Fruit fly (Drosophila melanogaster) whole organism, embryonic: Measurements from ENCODE around the gene Nsf2.

ENCODE experiments used
- Abd-B ChIP-seq: fragments of 200-800 bp; sonication (Bioruptor generic); optimal IDR thresholded peaks from 2 replicates; lab custom pipeline; 2018; ENCODE audit warnings: missing biosample characterization, mild to moderate bottlenecking, missing genetic modification characterization, moderate library complexity
- Antp ChIP-seq: fragments of 200-800 bp; sonication (Bioruptor generic); optimal IDR thresholded peaks from 3 replicates; lab custom pipeline; 2016; ENCODE audit warnings: missing biosample characterization, missing genetic modification characterization
- B-H2 ChIP-seq: fragments of 200-800 bp; sonication (Bioruptor generic); optimal IDR thresholded peaks from 2 replicates; lab custom pipeline; 2018; ENCODE audit warnings: missing biosample characterization, mild to moderate bottlenecking, missing genetic modification characterization
- Bdp1 ChIP-seq: fragments of 200-800 bp; sonication (Bioruptor generic); optimal IDR thresholded peaks from 3 replicates; lab custom pipeline; 2016; ENCODE audit warnings: missing biosample characterization, missing genetic modification characterization
- CG10431 ChIP-seq: fragments of 200-800 bp; sonication (Bioruptor generic); optimal IDR thresholded peaks from 3 replicates; lab custom pipeline; 2018; ENCODE audit warnings: missing biosample characterization, mild to moderate bottlenecking, missing genetic modification characterization
- CG10979 ChIP-seq: fragments of 200-800 bp; sonication (Bioruptor generic); optimal IDR thresholded peaks from 2 replicates; lab custom pipeline; 2018; ENCODE audit warnings: missing biosample characterization, mild to moderate bottlenecking, missing genetic modification characterization, moderate library complexity
- CG11398 ChIP-seq: fragments of 200-800 bp; sonication (Bioruptor generic); optimal IDR thresholded peaks from 2 replicates; lab custom pipeline; 2016; ENCODE audit warnings: missing biosample characterization, missing genetic modification characterization
- CG11504 ChIP-seq: fragments of 200-800 bp; sonication (Bioruptor generic); optimal IDR thresholded peaks from 3 replicates; lab custom pipeline; 2019; ENCODE audit warnings: missing biosample characterization, mild to moderate bottlenecking, missing genetic modification characterization, moderate library complexity
- CG11723 ChIP-seq: fragments of 200-800 bp; sonication (Bioruptor generic); optimal IDR thresholded peaks from 2 replicates; lab custom pipeline; 2017; ENCODE audit warnings: missing biosample characterization, mild to moderate bottlenecking, missing genetic modification characterization
- CG13624 ChIP-seq: fragments of 200-800 bp; sonication (Bioruptor generic); optimal IDR thresholded peaks from 2 replicates; lab custom pipeline; 2016; ENCODE audit warnings: missing biosample characterization, missing genetic modification characterization
- CG15479 ChIP-seq: fragments of 200-800 bp; sonication (Bioruptor generic); optimal IDR thresholded peaks from 3 replicates; lab custom pipeline; 2019; ENCODE audit warnings: missing biosample characterization, mild to moderate bottlenecking, missing genetic modification characterization, moderate library complexity
- CG17359 ChIP-seq: fragments of 200-800 bp; sonication (Bioruptor generic); optimal IDR thresholded peaks from 3 replicates; lab custom pipeline; 2018; ENCODE audit warnings: missing biosample characterization, mild to moderate bottlenecking, missing genetic modification characterization, moderate library complexity
- CG17829 ChIP-seq: fragments of 200-800 bp; optimal IDR thresholded peaks from 2 replicates; lab custom pipeline; 2019; ENCODE audit warnings: missing biosample characterization, mild to moderate bottlenecking, missing genetic modification characterization, moderate library complexity
- CG2129 ChIP-seq: fragments of 200-800 bp; sonication (Bioruptor generic); IDR thresholded peaks from 2 replicates; pipeline ENCODE4 v1.3.6; 2022; ENCODE audit warnings: missing biosample characterization, missing genetic modification characterization; ENCODE audit not compliant: partially characterized antibody
- CG34224 ChIP-seq: fragments of 200-800 bp; sonication (Bioruptor generic); IDR thresholded peaks from 3 replicates; pipeline ENCODE4 v1.3.6; 2022; ENCODE audit warnings: missing biosample characterization, missing genetic modification characterization; ENCODE audit not compliant: partially characterized antibody
- CG34422 ChIP-seq: fragments of 200-800 bp; sonication (Bioruptor generic); IDR thresholded peaks from 3 replicates; pipeline ENCODE4 v1.3.6; 2022; ENCODE audit warnings: missing biosample characterization, missing genetic modification characterization
- CG4404 ChIP-seq: fragments of 200-800 bp; sonication (Bioruptor generic); IDR thresholded peaks from 2 replicates; pipeline ENCODE4 v1.3.6; 2022; ENCODE audit warnings: missing biosample characterization, missing genetic modification characterization
- CG5180 ChIP-seq: fragments of 200-800 bp; sonication (Bioruptor generic); optimal IDR thresholded peaks from 3 replicates; lab custom pipeline; 2017; ENCODE audit warnings: missing biosample characterization, missing genetic modification characterization, mild to moderate bottlenecking, moderate library complexity, missing genetic modification reagents
- CG8478 ChIP-seq: fragments of >200 bp; optimal IDR thresholded peaks from 2 replicates; lab custom pipeline; 2018
- CG9727 ChIP-seq: fragments of 200-800 bp; sonication (Bioruptor generic); optimal IDR thresholded peaks from 3 replicates; lab custom pipeline; 2017; ENCODE audit warnings: missing biosample characterization, mild to moderate bottlenecking, missing genetic modification characterization
- CkIIα-i1 ChIP-seq: fragments of 200-800 bp; sonication (Bioruptor generic); IDR thresholded peaks from 2 replicates; pipeline ENCODE4 v1.3.6; 2022; ENCODE audit warnings: missing biosample characterization, missing genetic modification characterization
- CoRest ChIP-seq: fragments of 200-800 bp; sonication (Bioruptor generic); optimal IDR thresholded peaks from 3 replicates; lab custom pipeline; 2018; ENCODE audit warnings: missing biosample characterization, mild to moderate bottlenecking, missing genetic modification characterization, moderate library complexity
- Dad ChIP-seq: fragments of 200-800 bp; sonication (Bioruptor generic); optimal IDR thresholded peaks from 3 replicates; lab custom pipeline; 2016; ENCODE audit warnings: missing biosample characterization, missing genetic modification characterization
- Dref ChIP-seq: fragments of 200-800 bp; sonication (Bioruptor generic); IDR thresholded peaks from 2 replicates; pipeline ENCODE4 v1.3.6; 2022; ENCODE audit warnings: missing biosample characterization, missing genetic modification characterization
- ERR ChIP-seq: fragments of 200-800 bp; sonication (Bioruptor generic); optimal IDR thresholded peaks from 2 replicates; lab custom pipeline; 2016; ENCODE audit warnings: missing biosample characterization, missing genetic modification characterization
- Fer1 ChIP-seq: fragments of 200-800 bp; sonication (Bioruptor generic); optimal IDR thresholded peaks from 2 replicates; lab custom pipeline; 2017; ENCODE audit warnings: missing biosample characterization, mild to moderate bottlenecking, missing genetic modification characterization
- MESR4 ChIP-seq: fragments of 200-800 bp; sonication (Bioruptor generic); optimal IDR thresholded peaks from 2 replicates; lab custom pipeline; 2018; ENCODE audit warnings: missing biosample characterization, mild to moderate bottlenecking, missing genetic modification characterization, moderate library complexity
- NC2α ChIP-seq: fragments of 200-800 bp; sonication (Bioruptor generic); optimal IDR thresholded peaks from 2 replicates; lab custom pipeline; 2016; ENCODE audit warnings: missing biosample characterization, missing genetic modification characterization
- Neu2 ChIP-seq: fragments of 200-800 bp; sonication (Bioruptor generic); optimal IDR thresholded peaks from 3 replicates; lab custom pipeline; 2016; ENCODE audit warnings: missing biosample characterization, missing genetic modification characterization, borderline replicate concordance
- Tbp ChIP-seq: fragments of >200 bp; optimal IDR thresholded peaks from 2 replicates; lab custom pipeline; 2018; ENCODE audit warnings: missing biosample characterization, missing genetic modification characterization
- ab ChIP-seq: fragments of 200-800 bp; sonication (Bioruptor generic); optimal IDR thresholded peaks from 2 replicates; lab custom pipeline; 2016; ENCODE audit warnings: missing biosample characterization, missing genetic modification characterization
- ac ChIP-seq: fragments of 200-800 bp; sonication (Bioruptor generic); optimal IDR thresholded peaks from 3 replicates; lab custom pipeline; 2017; ENCODE audit warnings: missing biosample characterization, mild to moderate bottlenecking, missing genetic modification characterization
- amos ChIP-seq: fragments of 200-800 bp; sonication (Bioruptor generic); IDR thresholded peaks from 2 replicates; pipeline ENCODE4 v1.3.6; 2022; ENCODE audit warnings: missing biosample characterization, missing genetic modification characterization; ENCODE audit not compliant: partially characterized antibody
- aop ChIP-seq: fragments of 200-800 bp; sonication (Bioruptor generic); IDR thresholded peaks from 2 replicates; pipeline ENCODE4 v1.3.6; 2022; ENCODE audit warnings: missing biosample characterization, missing genetic modification characterization
- crol ChIP-seq: fragments of 200-800 bp; sonication (Bioruptor generic); IDR thresholded peaks from 2 replicates; pipeline ENCODE4 v1.3.6; 2022; ENCODE audit warnings: missing biosample characterization, missing genetic modification characterization
- exex ChIP-seq: fragments of 200-800 bp; sonication (Bioruptor generic); optimal IDR thresholded peaks from 4 replicates; lab custom pipeline; 2018; ENCODE audit warnings: missing biosample characterization, mild to moderate bottlenecking, missing genetic modification characterization, moderate library complexity
- fd64A ChIP-seq: fragments of 200-800 bp; sonication (Bioruptor generic); optimal IDR thresholded peaks from 3 replicates; lab custom pipeline; 2018; ENCODE audit warnings: missing biosample characterization, mild to moderate bottlenecking, missing genetic modification characterization
- lbe ChIP-seq: fragments of 200-800 bp; sonication (Bioruptor generic); optimal IDR thresholded peaks from 2 replicates; lab custom pipeline; 2016; ENCODE audit warnings: missing biosample characterization, mild to moderate bottlenecking, missing genetic modification characterization
- lola ChIP-seq, 3 experiments: fragments of >200 bp in 2 of 3; fragments of 200-800 bp in 1 of 3; sonication (Bioruptor generic) in 1 of 3; optimal IDR thresholded peaks; 2 replicates each; lab custom pipeline; 2017 to 2019; ENCODE audit warnings: missing biosample characterization in 3 of 3, missing genetic modification characterization in 3 of 3, mild to moderate bottlenecking in 1 of 3, moderate library complexity in 1 of 3
- psq ChIP-seq: fragments of 200-800 bp; sonication (Bioruptor generic); optimal IDR thresholded peaks from 2 replicates; lab custom pipeline; 2017; ENCODE audit warnings: missing biosample characterization, missing genetic modification characterization
- pzg ChIP-seq: fragments of 200-800 bp; sonication (Bioruptor generic); optimal IDR thresholded peaks from 3 replicates; lab custom pipeline; 2018; ENCODE audit warnings: missing biosample characterization, mild to moderate bottlenecking, missing genetic modification characterization, moderate library complexity
- sc ChIP-seq, 3 experiments: fragments of >200 bp in 2 of 3; fragments of 200-800 bp in 1 of 3; sonication (Bioruptor generic) in 1 of 3; optimal IDR thresholded peaks; 2 replicates in 2 of 3; 3 replicates in 1 of 3; lab custom pipeline; 2017; ENCODE audit warnings: mild to moderate bottlenecking in 1 of 3, missing biosample characterization in 1 of 3, missing genetic modification characterization in 1 of 3, missing genetic modification reagents in 1 of 3
- schlank ChIP-seq: fragments of 200-800 bp; sonication (Bioruptor generic); optimal IDR thresholded peaks from 2 replicates; lab custom pipeline; 2018; ENCODE audit warnings: missing biosample characterization, mild to moderate bottlenecking, missing genetic modification characterization
- tll ChIP-seq, 2 experiments: fragments of 200-800 bp in 1 of 2; fragments of >200 bp in 1 of 2; sonication (Bioruptor generic) in 1 of 2; optimal IDR thresholded peaks; 2 replicates each; lab custom pipeline; 2017 to 2019; ENCODE audit warnings: missing biosample characterization in 2 of 2, missing genetic modification characterization in 2 of 2, mild to moderate bottlenecking in 1 of 2, moderate library complexity in 1 of 2
- tna ChIP-seq: fragments of 200-800 bp; sonication (Bioruptor generic); IDR thresholded peaks from 2 replicates; pipeline ENCODE4 v1.3.6; 2022; ENCODE audit warnings: missing biosample characterization, missing genetic modification characterization; ENCODE audit not compliant: partially characterized antibody
- twi ChIP-seq: fragments of 200-800 bp; optimal IDR thresholded peaks from 2 replicates; lab custom pipeline; 2019; ENCODE audit warnings: missing biosample characterization, mild to moderate bottlenecking, missing genetic modification characterization, moderate library complexity
- zen2 ChIP-seq: fragments of 200-800 bp; sonication (Bioruptor generic); IDR thresholded peaks from 3 replicates; pipeline ENCODE4 v1.3.6; 2022; ENCODE audit warnings: missing biosample characterization, missing genetic modification characterization; ENCODE audit not compliant: partially characterized antibody
- zfh1 ChIP-seq: fragments of 200-800 bp; sonication (Bioruptor generic); IDR thresholded peaks from 3 replicates; pipeline ENCODE4 v1.3.6; 2022; ENCODE audit warnings: missing biosample characterization, missing genetic modification characterization

Gene Nsf2

dm6 chr3R:13803892-13804710 is 33.7 kb downstream of the Nsf2 start (continued):
- TF ChIP-seq CG9727 (GFP tag; lab: Kevin White, UChicago) (peak; percentile 59), lola (GFP tag; optimal IDR thresholded peaks at IDR 0.05; lab: Kevin White, UChicago) (peak in 1 of 3 experiments; percentile 11), aop (GFP tag; lab: Robert Waterston, UW) (no peak), Neu2 (GFP tag; lab: Kevin White, UChicago) (no peak), psq (GFP tag; lab: Kevin White, UChicago) (no peak), ab (GFP tag; lab: Kevin White, UChicago) (no peak), sc (optimal IDR thresholded peaks at IDR 0.05; lab: Kevin White, UChicago) (no peak), sc (GFP tag; optimal IDR thresholded peaks at IDR 0.05; lab: Kevin White, UChicago) (peak; percentile 4), CoRest (tag; lab: Kevin White, UChicago) (peak; percentile 46), Tbp (GFP tag; lab: Kevin White, UChicago) (no peak), NC2α (no peak), CG15479 (GFP tag; lab: Kevin White, UChicago) (no peak), B-H2 (GFP tag; lab: Kevin White, UChicago) (no peak), CkIIα-i1 (GFP tag; lab: Robert Waterston, UW) (no peak), Dref (GFP tag; lab: Robert Waterston, UW) (no peak), ERR (GFP tag; lab: Kevin White, UChicago) (no peak), twi (tag; lab: Kevin White, UChicago) (no peak), MESR4 (GFP tag; lab: Kevin White, UChicago) (no peak), CG34422 (GFP tag; lab: Robert Waterston, UW) (peak; percentile 19; the same call in 1 of the 3 replicates), crol (no peak), CG11504 (tag; lab: Kevin White, UChicago) (peak; percentile 66), CG34224 (GFP tag; lab: Robert Waterston, UW) (no peak), exex (tag; lab: Kevin White, UChicago) (no peak), schlank (tag; lab: Kevin White, UChicago) (no peak), CG17829 (tag; lab: Kevin White, UChicago) (peak; percentile 41), CG2129 (no peak), Bdp1 (GFP tag; lab: Kevin White, UChicago) (no peak), amos (GFP tag; lab: Robert Waterston, UW) (no peak), ac (no peak), zfh1 (no peak; the same call in 2 of the 3 replicates), CG11723 (GFP tag; lab: Kevin White, UChicago) (no peak), CG8478 (lab: Kevin White, UChicago) (no peak), zen2 (GFP tag; lab: Robert Waterston, UW) (no peak), tll (GFP tag; optimal IDR thresholded peaks at IDR 0.05; lab: Kevin White, UChicago) (no peak), CG10979 (tag; lab: Kevin White, UChicago) (peak; percentile 58), CG10431 (GFP tag; lab: Kevin White, UChicago) (no peak), CG13624 (GFP tag; lab: Kevin White, UChicago) (no peak), Abd-B (GFP tag; lab: Kevin White, UChicago) (no peak), Dad (GFP tag; lab: Kevin White, UChicago) (no peak), lbe (no peak), CG11398 (GFP tag; lab: Kevin White, UChicago) (no peak), tna (GFP tag; lab: Robert Waterston, UW) (no peak), pzg (GFP tag; lab: Kevin White, UChicago) (no peak), CG4404 (no peak), CG17359 (tag; lab: Kevin White, UChicago) (peak; percentile 46), fd64A (GFP tag; lab: Kevin White, UChicago) (no peak), CG5180 (GFP tag; lab: Kevin White, UChicago) (no peak), Antp (GFP tag; lab: Kevin White, UChicago) (no peak), Fer1 (GFP tag; lab: Kevin White, UChicago) (peak; percentile 54)
